Worm (Caenorhabditis elegans) whole organism, mixed stage, embryonic: ENCODE results near the gene F54F7.10.

ENCODE experiments used
- nhr-76 ChIP-seq: sonication (generic microtip); optimal IDR thresholded peaks from 2 replicates; lab custom pipeline; 2017; ENCODE audit warnings: missing biosample characterization, missing genetic modification characterization
- sptf-1 ChIP-seq: sonication (generic microtip); optimal IDR thresholded peaks from 2 replicates; lab custom pipeline; 2017; ENCODE audit warnings: mild to moderate bottlenecking, missing genetic modification characterization, moderate library complexity, missing compliant biosample characterization

ce11 chrX:11865083-11865482 lies 1.7 kb downstream of the F54F7.10 start, which contains the start of gene F54F7.6:
- TF ChIP-seq sptf-1 (no peak), nhr-76 (tag; lab: Kevin White, UChicago) (no peak)
